Worm (Caenorhabditis elegans): ENCODE measurements around the gene C17H12.6.
A peak's percentile ranks its signal among the peaks of the same experiment; 100 is the strongest.

The C17H12.6 gene

DNA sequence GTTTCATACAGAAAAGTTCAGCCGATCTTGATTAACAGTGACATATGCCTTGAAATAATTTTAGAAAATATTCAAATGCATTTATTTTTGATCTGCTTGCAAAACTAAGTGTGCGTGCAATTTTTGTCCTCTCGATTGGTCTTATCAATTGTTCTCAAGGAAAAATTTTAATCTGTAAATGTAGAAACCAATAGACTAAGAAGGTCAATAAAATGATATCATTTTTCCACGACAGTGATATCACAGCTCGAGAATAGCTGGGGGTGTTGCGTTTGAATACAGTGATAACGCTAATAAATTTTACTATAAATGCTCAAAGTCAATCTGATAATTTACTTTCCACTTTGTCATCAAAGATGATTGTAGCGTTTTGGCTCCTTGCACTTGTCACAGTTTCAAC, 3.9 kb downstream of the C17H12.6 start, which contains the start of gene C17H12.8:
Gene C17H12.8, plus strand, starts transcription at position 335 of the 400 bp plus-strand sequence.
- TF ChIP-seq efl-1 (optimal IDR thresholded peaks at IDR 0.05), result no peak
- peak in 1 of 2 experiments; percentile 61 for TF ChIP-seq efl-1 (GFP tag; optimal IDR thresholded peaks at IDR 0.05 in 1 of 2)
- no peak for TF ChIP-seq ceh-88 (GFP tag; IDR thresholded peaks at IDR 0.05)
- no peak for TF ChIP-seq sox-4 (tag; optimal IDR thresholded peaks at IDR 0.05)
- TF ChIP-seq mdl-1 (tag; optimal IDR thresholded peaks at IDR 0.05), result no peak
- no peak for TF ChIP-seq nhr-20 (tag; optimal IDR thresholded peaks at IDR 0.05)
- TF ChIP-seq nhr-47 (tag; optimal IDR thresholded peaks at IDR 0.05), result no peak
- peak; percentile 44 for TF ChIP-seq nhr-85 (tag)
- peak; percentile 72 for TF ChIP-seq elt-2 (tag; optimal IDR thresholded peaks at IDR 0.05)
- no peak for TF ChIP-seq pag-3 (tag; optimal IDR thresholded peaks at IDR 0.05; ENCODE audit: borderline replicate concordance, insufficient read depth)
- TF ChIP-seq C04F5.9 (tag; optimal IDR thresholded peaks at IDR 0.05), result no peak
- TF ChIP-seq fkh-4 (tag; optimal IDR thresholded peaks at IDR 0.05; ENCODE audit: borderline replicate concordance), result no peak
- no peak for TF ChIP-seq aly-2 (tag; optimal IDR thresholded peaks at IDR 0.05)
- TF ChIP-seq lin-13 (GFP tag; optimal IDR thresholded peaks at IDR 0.05), result no peak
- TF ChIP-seq isw-1 (GFP tag; IDR thresholded peaks at IDR 0.05), result no peak
- no peak for TF ChIP-seq grh-1 (GFP tag; IDR thresholded peaks at IDR 0.05)
- no peak for TF ChIP-seq C16A3.4 (tag; optimal IDR thresholded peaks at IDR 0.05)
- TF ChIP-seq ceh-63 (GFP tag; optimal IDR thresholded peaks at IDR 0.05), result no peak
- no peak for TF ChIP-seq dpl-1 (GFP tag; optimal IDR thresholded peaks at IDR 0.05)
- TF ChIP-seq nhr-12 (tag; optimal IDR thresholded peaks at IDR 0.05), result no peak
- no peak for TF ChIP-seq fkh-8 (tag; optimal IDR thresholded peaks at IDR 0.05)
- TF ChIP-seq blmp-1 (tag; optimal IDR thresholded peaks at IDR 0.05), result no peak
- no peak for TF ChIP-seq mep-1 (tag; optimal IDR thresholded peaks at IDR 0.05)
- no peak for TF ChIP-seq unc-86 (tag; optimal IDR thresholded peaks at IDR 0.05)
- TF ChIP-seq hlh-4 (tag; optimal IDR thresholded peaks at IDR 0.05), result no peak

DNA sequence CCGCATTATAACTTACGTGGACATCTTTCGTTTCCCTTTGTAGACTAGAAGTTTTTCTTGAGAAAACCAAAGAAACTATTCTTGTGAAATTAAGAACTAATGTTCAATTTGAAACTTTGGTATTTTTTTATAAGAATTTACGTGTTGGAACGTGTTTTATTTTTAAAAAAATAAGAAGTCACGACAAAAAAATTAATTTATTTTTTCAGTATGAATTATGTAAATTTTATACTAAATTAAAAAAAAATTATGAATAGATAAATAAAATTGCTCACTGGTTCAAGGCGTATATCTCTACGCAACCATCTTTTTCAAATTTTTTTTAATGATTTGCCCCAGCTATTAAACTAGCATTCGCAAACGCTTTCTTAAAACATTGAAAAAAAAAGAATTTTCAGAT, 4.8 kb downstream of the C17H12.6 start, which contains the start of gene C17H12.5:
Gene C17H12.5, minus strand, starts transcription at position 101 of the 400 bp plus-strand sequence.
- TF ChIP-seq elt-3 (tag; optimal IDR thresholded peaks at IDR 0.05), result no peak
- no peak for TF ChIP-seq grh-1 (GFP tag; IDR thresholded peaks at IDR 0.05)
- TF ChIP-seq mdl-1 (tag; optimal IDR thresholded peaks at IDR 0.05), result no peak

DNA sequence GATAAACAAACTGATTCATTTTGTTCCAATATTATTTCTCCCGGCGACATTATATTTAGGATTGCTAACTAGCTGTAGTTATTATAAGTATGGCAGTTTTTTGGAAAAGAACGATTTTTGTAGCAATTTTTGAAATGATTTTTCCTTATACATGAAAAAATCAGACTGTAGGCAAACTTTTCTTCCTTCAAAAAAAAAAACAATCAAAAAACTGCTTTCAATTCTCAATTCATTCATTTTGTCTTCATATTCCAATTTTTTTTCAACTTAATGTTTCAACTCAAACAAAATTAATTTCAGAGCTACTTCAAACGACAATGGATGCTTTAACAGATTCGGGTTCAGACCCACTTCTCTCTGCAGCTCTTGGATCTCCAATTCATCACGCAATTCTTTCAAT, 10.5 kb downstream of the C17H12.6 start, which contains the start of gene ceh-48:
Gene ceh-48, plus strand, starts transcription at position 301 of the 400 bp plus-strand sequence.
- TF ChIP-seq pag-3 (tag; optimal IDR thresholded peaks at IDR 0.05; ENCODE audit: borderline replicate concordance, insufficient read depth) (no peak), F16B12.6 (tag; optimal IDR thresholded peaks at IDR 0.05) (no peak), lin-13 (GFP tag; optimal IDR thresholded peaks at IDR 0.05) (no peak), aha-1 (tag; optimal IDR thresholded peaks at IDR 0.05) (no peak), mdl-1 (tag; optimal IDR thresholded peaks at IDR 0.05) (no peak)

DNA sequence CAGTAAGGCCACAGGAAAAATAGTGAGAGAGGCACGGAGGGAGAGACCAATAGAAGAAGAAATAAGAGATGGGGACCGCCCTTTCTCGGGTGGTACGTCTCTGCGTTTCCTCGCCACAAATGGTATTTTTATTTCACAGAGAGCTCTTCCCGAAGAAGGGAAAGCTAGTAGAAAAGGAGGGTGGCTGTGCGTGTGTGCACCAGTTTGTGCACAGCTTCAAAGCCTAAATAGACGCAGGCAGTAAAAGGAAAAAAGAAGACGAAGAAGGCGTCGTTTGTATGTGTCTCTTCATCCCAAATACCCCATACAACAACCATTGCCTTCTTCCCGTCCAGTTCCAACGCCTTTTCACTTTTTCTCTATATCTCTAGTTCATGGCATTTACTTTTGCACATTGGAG, 12.6 kb downstream of the C17H12.6 start:
- TF ChIP-seq fkh-10 (GFP tag; optimal IDR thresholded peaks at IDR 0.05), result peak; percentile 84
- TF ChIP-seq unc-130 (tag; optimal IDR thresholded peaks at IDR 0.05), result no peak
- no peak for TF ChIP-seq ceh-88 (GFP tag; IDR thresholded peaks at IDR 0.05)
- TF ChIP-seq tlp-1 (tag; optimal IDR thresholded peaks at IDR 0.05), result no peak
- no peak for TF ChIP-seq nhr-237 (tag; optimal IDR thresholded peaks at IDR 0.05)
- TF ChIP-seq zag-1 (tag; optimal IDR thresholded peaks at IDR 0.05), result peak; percentile 11
- peak in 1 of 2 experiments; percentile 51 for TF ChIP-seq lin-35 (GFP tag; optimal IDR thresholded peaks at IDR 0.05)
- TF ChIP-seq mef-2 (tag; optimal IDR thresholded peaks at IDR 0.05), result no peak
- peak; percentile 66 for TF ChIP-seq mab-9 (GFP tag; IDR thresholded peaks at IDR 0.05)
- TF ChIP-seq elt-3 (tag; optimal IDR thresholded peaks at IDR 0.05), result no peak
- peak; percentile 37 to 42 for TF ChIP-seq efl-1 (optimal IDR thresholded peaks at IDR 0.05)
- peak; percentile 6 to 81 for TF ChIP-seq efl-1 (GFP tag; optimal IDR thresholded peaks at IDR 0.05 in 1 of 2)
- no peak for TF ChIP-seq snpc-4 (tag; optimal IDR thresholded peaks at IDR 0.05)
- peak; percentile 50 for TF ChIP-seq egl-13 (tag; optimal IDR thresholded peaks at IDR 0.05)
- peak; percentile 31 for TF ChIP-seq xbp-1 (tag; optimal IDR thresholded peaks at IDR 0.05)
- no peak for TF ChIP-seq sox-4 (tag; optimal IDR thresholded peaks at IDR 0.05)
- TF ChIP-seq nhr-11 (tag; optimal IDR thresholded peaks at IDR 0.05), result no peak
- peak; percentile 41 for TF ChIP-seq nhr-19 (GFP tag; conservative IDR thresholded peaks at IDR 0.05)
- peak in 1 of 2 experiments; percentile 32 for TF ChIP-seq egl-27 (tag; optimal IDR thresholded peaks at IDR 0.05)
- peak; percentile 41 for TF ChIP-seq isw-1 (GFP tag; IDR thresholded peaks at IDR 0.05)
- no peak for TF ChIP-seq nhr-20 (tag; optimal IDR thresholded peaks at IDR 0.05)
- no peak for TF ChIP-seq unc-30 (tag; optimal IDR thresholded peaks at IDR 0.05)
- peak; percentile 84 for TF ChIP-seq unc-86 (tag; optimal IDR thresholded peaks at IDR 0.05)
- TF ChIP-seq efl-3 (GFP tag; optimal IDR thresholded peaks at IDR 0.05), result no peak
- no peak for TF ChIP-seq lin-13 (GFP tag; optimal IDR thresholded peaks at IDR 0.05)
- no peak for TF ChIP-seq mep-1 (tag; optimal IDR thresholded peaks at IDR 0.05)
- TF ChIP-seq blmp-1 (tag; optimal IDR thresholded peaks at IDR 0.05), result peak; percentile 35
- no peak for TF ChIP-seq irx-1 (tag; optimal IDR thresholded peaks at IDR 0.05)
- TF ChIP-seq alr-1 (tag; optimal IDR thresholded peaks at IDR 0.05; ENCODE audit: borderline replicate concordance), result no peak
- peak; percentile 73 for TF ChIP-seq fkh-8 (tag; optimal IDR thresholded peaks at IDR 0.05)
